Worm (Caenorhabditis elegans) whole organism, late embryonic: ENCODE measurements around the gene ecps-2.

ENCODE experiments used
- C08G9.2 ChIP-seq: sonication (generic microtip); optimal IDR thresholded peaks from 2 replicates; lab custom pipeline; 2016; ENCODE audit warnings: mild to moderate bottlenecking, missing genetic modification characterization, moderate library complexity, missing compliant biosample characterization
- C38D4.7 ChIP-seq: fragments of 200-800 bp; sonication (Bioruptor generic); optimal IDR thresholded peaks from 2 replicates; lab custom pipeline; 2018; ENCODE audit warnings: mild to moderate bottlenecking, missing genetic modification characterization, moderate library complexity, missing compliant biosample characterization
- K09A11.1 ChIP-seq: sonication (generic microtip); optimal IDR thresholded peaks from 2 replicates; lab custom pipeline; 2017; ENCODE audit warnings: antibody characterized with exemption, mild to moderate bottlenecking, missing genetic modification characterization, missing compliant biosample characterization; ENCODE audit not compliant: insufficient read depth
- Y22D7AL.16 ChIP-seq: sonication (generic microtip); optimal IDR thresholded peaks from 2 replicates; lab custom pipeline; 2016; ENCODE audit warnings: missing genetic modification characterization, missing compliant biosample characterization
- ama-1 ChIP-seq: fragments of 150-350 bp; optimal IDR thresholded peaks from 2 replicates; lab custom pipeline; 2014
- ceh-14 ChIP-seq: sonication (generic microtip); optimal IDR thresholded peaks from 2 replicates; lab custom pipeline; 2016; ENCODE audit warnings: missing genotype, missing genetic modification characterization, missing compliant biosample characterization
- ceh-18 ChIP-seq: sonication (generic microtip); optimal IDR thresholded peaks from 2 replicates; lab custom pipeline; 2016; ENCODE audit warnings: missing genetic modification characterization, missing compliant biosample characterization
- ceh-19 ChIP-seq: fragments of 200-800 bp; sonication (Bioruptor generic); optimal IDR thresholded peaks from 2 replicates; lab custom pipeline; 2018; ENCODE audit warnings: mild to moderate bottlenecking, missing genetic modification characterization, missing compliant biosample characterization
- ceh-22 ChIP-seq: sonication (generic microtip); optimal IDR thresholded peaks from 2 replicates; lab custom pipeline; 2017; ENCODE audit warnings: missing biosample characterization, missing genetic modification characterization
- ceh-24 ChIP-seq: sonication (generic microtip); optimal IDR thresholded peaks from 2 replicates; lab custom pipeline; 2016; ENCODE audit warnings: mild to moderate bottlenecking, missing genetic modification characterization, missing compliant biosample characterization
- ceh-30 ChIP-seq: fragments of 150-350 bp; optimal IDR thresholded peaks from 2 replicates; lab custom pipeline; 2014; ENCODE audit warnings: missing biosample characterization, missing genetic modification characterization
- ceh-31 ChIP-seq: sonication (generic microtip); optimal IDR thresholded peaks from 2 replicates; lab custom pipeline; 2016; ENCODE audit warnings: missing genetic modification characterization, missing compliant biosample characterization
- ceh-34 ChIP-seq: sonication (generic microtip); optimal IDR thresholded peaks from 2 replicates; lab custom pipeline; 2016; ENCODE audit warnings: mild to moderate bottlenecking, missing genetic modification characterization, missing compliant biosample characterization
- ceh-45 ChIP-seq: fragments of 200-800 bp; sonication (Bioruptor generic); IDR thresholded peaks from 2 replicates; pipeline ENCODE4 v1.3.6; 2022; ENCODE audit warnings: missing genetic modification reagents, missing genetic modification characterization, missing compliant biosample characterization
- ceh-48 ChIP-seq: sonication (generic microtip); optimal IDR thresholded peaks from 2 replicates; lab custom pipeline; 2016; ENCODE audit warnings: missing genetic modification characterization, inconsistent platforms, missing compliant biosample characterization
- ceh-6 ChIP-seq: fragments of 200-800 bp; sonication (Bioruptor generic); optimal IDR thresholded peaks from 2 replicates; lab custom pipeline; 2018; ENCODE audit warnings: mild to moderate bottlenecking, missing genetic modification characterization, missing compliant biosample characterization
- ceh-9 ChIP-seq: sonication (generic microtip); optimal IDR thresholded peaks from 2 replicates; lab custom pipeline; 2016; ENCODE audit warnings: mild to moderate bottlenecking, missing genetic modification characterization, inconsistent platforms, missing compliant biosample characterization
- dmd-4 ChIP-seq: sonication (generic microtip); optimal IDR thresholded peaks from 2 replicates; lab custom pipeline; 2016; ENCODE audit warnings: borderline replicate concordance, missing genetic modification characterization, missing compliant biosample characterization
- elt-2 ChIP-seq: sonication (generic microtip); optimal IDR thresholded peaks from 2 replicates; lab custom pipeline; 2016; ENCODE audit warnings: missing genetic modification reagents, missing genetic modification characterization, missing compliant biosample characterization
- elt-4 ChIP-seq: sonication (generic microtip); optimal IDR thresholded peaks from 2 replicates; lab custom pipeline; 2016; ENCODE audit warnings: missing genetic modification characterization, missing compliant biosample characterization
- fkh-10 ChIP-seq: fragments of 150-350 bp; optimal IDR thresholded peaks from 2 replicates; lab custom pipeline; 2014; ENCODE audit warnings: missing biosample characterization, missing genetic modification reagents, missing genetic modification characterization
- fkh-6 ChIP-seq: sonication (generic microtip); optimal IDR thresholded peaks from 2 replicates; lab custom pipeline; 2016; ENCODE audit warnings: missing genetic modification characterization, missing compliant biosample characterization
- hlh-15 ChIP-seq: sonication (generic microtip); optimal IDR thresholded peaks from 2 replicates; lab custom pipeline; 2016; ENCODE audit warnings: missing genetic modification characterization, missing compliant biosample characterization
- hlh-30 ChIP-seq: sonication (generic microtip); optimal IDR thresholded peaks from 2 replicates; lab custom pipeline; 2017; ENCODE audit warnings: antibody characterized with exemption, missing genetic modification characterization, missing compliant biosample characterization; ENCODE audit not compliant: insufficient read depth
- hlh-6 ChIP-seq: sonication (generic microtip); optimal IDR thresholded peaks from 2 replicates; lab custom pipeline; 2016; ENCODE audit warnings: missing genotype, missing genetic modification characterization, missing compliant biosample characterization
- lim-6 ChIP-seq: sonication (generic microtip); optimal IDR thresholded peaks from 2 replicates; lab custom pipeline; 2016; ENCODE audit warnings: missing genetic modification characterization, missing compliant biosample characterization
- lin-11 ChIP-seq: fragments of 200-800 bp; sonication (Bioruptor generic); optimal IDR thresholded peaks from 2 replicates; lab custom pipeline; 2018; ENCODE audit warnings: mild to moderate bottlenecking, missing genetic modification characterization, missing compliant biosample characterization
- madf-2 ChIP-seq: sonication (generic microtip); optimal IDR thresholded peaks from 2 replicates; lab custom pipeline; 2017; ENCODE audit warnings: missing genetic modification characterization, missing compliant biosample characterization
- mec-3 ChIP-seq: sonication (generic microtip); optimal IDR thresholded peaks from 2 replicates; lab custom pipeline; 2016; ENCODE audit warnings: borderline replicate concordance, missing genetic modification characterization, missing compliant biosample characterization
- nfya-1 ChIP-seq: sonication (generic microtip); optimal IDR thresholded peaks from 2 replicates; lab custom pipeline; 2017; ENCODE audit warnings: missing genetic modification characterization, mild to moderate bottlenecking, missing compliant biosample characterization, antibody characterized with exemption, moderate library complexity
- nhr-232 ChIP-seq: sonication (generic microtip); optimal IDR thresholded peaks from 2 replicates; lab custom pipeline; 2016; ENCODE audit warnings: missing genetic modification characterization, missing compliant biosample characterization
- odd-2 ChIP-seq: sonication (generic microtip); optimal IDR thresholded peaks from 2 replicates; lab custom pipeline; 2017; ENCODE audit warnings: antibody characterized with exemption, mild to moderate bottlenecking, missing genetic modification characterization, missing compliant biosample characterization
- pag-3 ChIP-seq: sonication (generic microtip); optimal IDR thresholded peaks from 2 replicates; lab custom pipeline; 2016; ENCODE audit warnings: missing compliant biosample characterization, missing genetic modification characterization, borderline replicate concordance
- pat-9 ChIP-seq: fragments of 200-800 bp; sonication (Bioruptor generic); optimal IDR thresholded peaks from 2 replicates; lab custom pipeline; 2018; ENCODE audit warnings: mild to moderate bottlenecking, missing genetic modification characterization, moderate library complexity, missing compliant biosample characterization
- pax-1 ChIP-seq: fragments of 150-350 bp; optimal IDR thresholded peaks from 2 replicates; lab custom pipeline; 2014; ENCODE audit warnings: missing biosample characterization, missing genetic modification characterization
- pha-4 ChIP-seq: fragments of 150-350 bp; optimal IDR thresholded peaks from 2 replicates; lab custom pipeline; 2018; ENCODE audit warnings: missing biosample characterization, missing genetic modification reagents, missing genetic modification characterization
- pros-1 ChIP-seq: fragments of 150-350 bp; optimal IDR thresholded peaks from 2 replicates; lab custom pipeline; 2014; ENCODE audit warnings: missing biosample characterization, missing genetic modification reagents, missing genetic modification characterization
- ref-2 ChIP-seq: sonication (generic microtip); optimal IDR thresholded peaks from 2 replicates; lab custom pipeline; 2016; ENCODE audit warnings: missing genetic modification characterization, missing compliant biosample characterization
- rnt-1 ChIP-seq: sonication (generic microtip); optimal IDR thresholded peaks from 2 replicates; lab custom pipeline; 2016; ENCODE audit warnings: missing genetic modification characterization, missing compliant biosample characterization
- sox-2 ChIP-seq: fragments of 200-800 bp; sonication (Bioruptor generic); IDR thresholded peaks from 2 replicates; pipeline ENCODE4 v1.3.6; 2022; ENCODE audit warnings: missing genetic modification reagents, missing genetic modification characterization, missing compliant biosample characterization
- sox-4 ChIP-seq: sonication (generic microtip); optimal IDR thresholded peaks from 2 replicates; lab custom pipeline; 2017; ENCODE audit warnings: mild to moderate bottlenecking, missing genetic modification characterization, inconsistent platforms, missing compliant biosample characterization
- tbx-2 ChIP-seq: sonication (generic microtip); optimal IDR thresholded peaks from 2 replicates; lab custom pipeline; 2016; ENCODE audit warnings: missing genetic modification characterization, missing compliant biosample characterization
- ttx-3 ChIP-seq: sonication (generic microtip); optimal IDR thresholded peaks from 2 replicates; lab custom pipeline; 2016; ENCODE audit warnings: missing genetic modification reagents, missing genetic modification characterization, missing compliant biosample characterization
- unc-55 ChIP-seq: sonication (generic microtip); optimal IDR thresholded peaks from 2 replicates; lab custom pipeline; 2017; ENCODE audit warnings: missing biosample characterization, missing genetic modification reagents, missing genetic modification characterization
- unc-86 ChIP-seq: sonication (generic microtip); optimal IDR thresholded peaks from 2 replicates; lab custom pipeline; 2016; ENCODE audit warnings: missing genetic modification characterization, missing compliant biosample characterization
- zip-5 ChIP-seq: sonication (generic microtip); optimal IDR thresholded peaks from 2 replicates; lab custom pipeline; 2016; ENCODE audit warnings: missing genetic modification characterization, missing compliant biosample characterization
- ztf-16 ChIP-seq: sonication (generic microtip); optimal IDR thresholded peaks from 2 replicates; lab custom pipeline; 2017; ENCODE audit warnings: missing genetic modification characterization, missing compliant biosample characterization

The ecps-2 gene

DNA sequence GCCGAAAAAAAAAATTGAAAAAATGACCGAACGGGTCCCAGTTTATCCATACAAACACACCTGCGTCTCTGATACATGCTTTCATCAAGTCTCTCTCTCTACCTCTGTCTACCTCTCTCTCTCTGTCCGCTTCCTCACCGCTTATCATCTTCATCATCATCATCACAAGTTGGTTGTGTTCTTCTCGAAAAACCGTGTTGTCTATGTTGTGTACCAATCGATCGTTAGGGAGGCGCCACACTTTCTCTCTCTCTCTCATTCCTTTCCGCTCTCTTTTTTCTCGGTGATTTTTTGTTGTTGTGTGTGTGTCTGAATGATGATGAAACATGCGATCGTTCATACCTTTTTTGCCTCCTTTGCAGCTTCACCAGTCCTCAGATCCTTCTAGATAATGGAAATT is 20.8 kb downstream of the ecps-2 start:
- TF ChIP-seq ceh-18 (tag; lab: Kevin White, UChicago) (peak; percentile 8), ceh-48 (no peak), K09A11.1 (tag; lab: Kevin White, UChicago) (no peak), nfya-1 (tag; lab: Kevin White, UChicago) (peak; percentile 31), unc-86 (no peak), ceh-45 (no peak)
- TF ChIP-seq, all 69 proteins: peak for 2

DNA sequence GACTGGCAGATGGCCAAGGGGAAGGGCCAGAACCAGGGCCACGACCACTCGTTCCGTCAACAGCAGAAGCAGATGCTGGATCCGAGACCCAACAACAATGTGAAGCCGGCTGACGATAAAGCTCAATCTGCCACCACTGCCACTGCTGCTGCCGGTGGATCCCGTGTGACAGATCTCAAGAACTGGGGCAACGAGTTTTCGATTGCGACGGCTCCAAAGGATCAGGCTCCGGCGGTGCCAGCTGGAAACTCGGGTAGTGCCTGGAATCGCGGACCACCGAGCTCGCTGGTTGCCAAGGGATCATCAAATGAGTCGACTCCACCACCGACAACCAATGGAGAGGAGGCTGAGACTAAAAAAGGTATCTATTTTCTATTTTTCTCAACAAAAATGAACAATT is 21.6 kb downstream of the ecps-2 start:
- TF ChIP-seq lim-6 (tag; lab: Kevin White, UChicago) (no peak), hlh-15 (tag; lab: Kevin White, UChicago) (no peak), ceh-19 (GFP tag; lab: Kevin White, UChicago) (no peak), pros-1 (tag; lab: Kevin White, UChicago) (no peak), dmd-4 (tag; lab: Kevin White, UChicago) (no peak), unc-86 (no peak), C08G9.2 (no peak), pha-4 (tag; lab: Kevin White, UChicago) (no peak), ztf-16 (tag; lab: Kevin White, UChicago) (no peak), ceh-30 (tag; lab: Kevin White, UChicago) (no peak), madf-2 (tag; lab: Kevin White, UChicago) (no peak), ceh-22 (tag; lab: Kevin White, UChicago) (no peak), ceh-14 (tag; lab: Kevin White, UChicago) (no peak), nhr-232 (tag; lab: Kevin White, UChicago) (no peak), sox-4 (tag; lab: Kevin White, UChicago) (no peak), ttx-3 (no peak), hlh-6 (tag; lab: Kevin White, UChicago) (no peak)

- no peak for TF ChIP-seq ceh-34
- TF ChIP-seq pag-3 (tag; lab: Kevin White, UChicago) = no peak
- no peak for TF ChIP-seq ttx-3
- TF ChIP-seq tbx-2 = no peak
- no peak for TF ChIP-seq elt-2 (tag; lab: Kevin White, UChicago)
- TF ChIP-seq nfya-1 (tag; lab: Kevin White, UChicago) = no peak
- TF ChIP-seq hlh-6 (tag; lab: Kevin White, UChicago) = no peak
- TF ChIP-seq sox-2 (GFP tag; lab: Robert Waterston, UW) = no peak
- TF ChIP-seq hlh-30 (tag; lab: Kevin White, UChicago) = no peak
- TF ChIP-seq ceh-31 (tag; lab: Kevin White, UChicago) = no peak
- no peak for TF ChIP-seq rnt-1 (tag; lab: Kevin White, UChicago)
- no peak for TF ChIP-seq pax-1 (tag; lab: Kevin White, UChicago)
- TF ChIP-seq C38D4.7 (GFP tag; lab: Kevin White, UChicago) = no peak
- no peak for TF ChIP-seq pha-4 (tag; lab: Kevin White, UChicago)
- TF ChIP-seq ceh-19 (GFP tag; lab: Kevin White, UChicago) = no peak
- no peak for TF ChIP-seq mec-3
- no peak for TF ChIP-seq ceh-22 (tag; lab: Kevin White, UChicago)
- no peak for TF ChIP-seq fkh-6
- TF ChIP-seq dmd-4 (tag; lab: Kevin White, UChicago) = no peak
- no peak for TF ChIP-seq odd-2 (tag; lab: Kevin White, UChicago)
- TF ChIP-seq, all 69 proteins: peak for 0
These were observed 26.7 kb downstream of the ecps-2 start, which contains the start of gene D2045.5 for ce11 chrIII:10469574-10470055. D2045.5 (minus strand) TSS chrIII:10469624.

DNA sequence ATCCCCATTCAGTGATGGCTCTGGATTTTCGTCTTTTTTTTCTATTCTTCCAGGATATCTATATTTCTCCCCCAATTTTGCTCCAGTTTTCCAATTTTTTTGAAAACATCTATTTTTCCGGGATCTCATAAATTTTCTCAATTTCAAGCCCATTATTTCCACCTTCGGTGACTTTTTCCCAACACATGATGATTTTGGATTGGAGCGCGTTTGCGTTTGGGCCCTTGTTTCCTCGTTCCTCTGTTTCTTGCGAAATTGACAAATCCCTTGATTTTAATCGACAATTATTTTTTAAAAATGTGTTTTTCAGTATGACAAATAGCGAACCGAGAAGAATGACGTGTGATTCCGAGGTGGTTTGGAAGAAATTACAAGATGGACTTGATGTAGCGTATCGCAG is 28.0 kb downstream of the ecps-2 start, which contains the start of gene cul-1:
Gene cul-1 (plus strand): TSS at position 311 of the 400 bp plus-strand sequence.
- TF ChIP-seq ceh-24 (tag; lab: Kevin White, UChicago) = no peak
- TF ChIP-seq fkh-10 = no peak
- TF ChIP-seq dmd-4 (tag; lab: Kevin White, UChicago) = no peak
- TF ChIP-seq unc-55 (GFP tag; lab: Kevin White, UChicago) = no peak
- TF ChIP-seq zip-5 (tag; lab: Kevin White, UChicago) = no peak
- no peak for TF ChIP-seq ztf-16 (tag; lab: Kevin White, UChicago)
- no peak for TF ChIP-seq ama-1 (lab: Kevin White, UChicago)
- TF ChIP-seq hlh-15 (tag; lab: Kevin White, UChicago) = no peak
- TF ChIP-seq lin-11 = no peak
- no peak for TF ChIP-seq ceh-9 (tag; lab: Kevin White, UChicago)
- no peak for TF ChIP-seq ceh-6 (GFP tag; lab: Kevin White, UChicago)
- TF ChIP-seq pat-9 (tag; lab: Kevin White, UChicago) = no peak
- no peak for TF ChIP-seq ref-2
- no peak for TF ChIP-seq pag-3 (tag; lab: Kevin White, UChicago)
- no peak for TF ChIP-seq pax-1 (tag; lab: Kevin White, UChicago)
- no peak for TF ChIP-seq Y22D7AL.16 (tag; lab: Kevin White, UChicago)
- TF ChIP-seq lim-6 (tag; lab: Kevin White, UChicago) = no peak
- TF ChIP-seq elt-4 (tag; lab: Kevin White, UChicago) = no peak
